Worm (Caenorhabditis elegans) whole organism, L4/young adult: ENCODE data around the gene sru-18.

Source experiments
- W03F9.2 ChIP-seq: fragments of 150-350 bp; optimal IDR thresholded peaks from 2 replicates; lab custom pipeline; 2014; ENCODE audit warnings: missing biosample characterization, missing genetic modification characterization
- dao-5 ChIP-seq: sonication (generic microtip); optimal IDR thresholded peaks from 2 replicates; lab custom pipeline; 2016; ENCODE audit warnings: missing genotype, missing genetic modification characterization, moderate library complexity, missing compliant biosample characterization
- him-1 ChIP-seq: sonication (generic microtip); optimal IDR thresholded peaks from 2 replicates; lab custom pipeline; 2016; ENCODE audit warnings: missing genotype, missing genetic modification reagents, missing genetic modification characterization, missing compliant biosample characterization

Gene sru-18

DNA sequence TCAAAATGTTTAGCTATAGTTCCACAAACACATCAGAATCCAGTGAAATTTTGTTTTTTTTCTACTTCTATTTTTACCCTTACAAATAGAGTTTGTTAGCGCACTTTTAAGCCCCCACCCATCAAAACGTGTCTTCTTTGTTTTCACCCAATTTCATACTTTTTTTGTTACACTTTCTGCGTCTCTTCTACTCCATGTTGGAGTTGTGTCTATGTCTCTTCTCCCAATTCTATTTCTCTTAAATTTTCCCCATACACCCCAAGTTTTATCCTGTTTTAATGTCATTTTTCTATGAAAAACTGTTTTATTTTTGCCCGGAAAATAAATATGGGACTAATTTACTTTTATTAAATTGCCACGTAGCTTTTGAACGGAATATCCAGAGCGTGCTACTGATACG lies 43.3 kb downstream of the sru-18 start:
- TF ChIP-seq dao-5 (tag; lab: Kevin White, UChicago) (no peak), W03F9.2 (tag; lab: Kevin White, UChicago) (no peak), him-1 (no peak)

DNA sequence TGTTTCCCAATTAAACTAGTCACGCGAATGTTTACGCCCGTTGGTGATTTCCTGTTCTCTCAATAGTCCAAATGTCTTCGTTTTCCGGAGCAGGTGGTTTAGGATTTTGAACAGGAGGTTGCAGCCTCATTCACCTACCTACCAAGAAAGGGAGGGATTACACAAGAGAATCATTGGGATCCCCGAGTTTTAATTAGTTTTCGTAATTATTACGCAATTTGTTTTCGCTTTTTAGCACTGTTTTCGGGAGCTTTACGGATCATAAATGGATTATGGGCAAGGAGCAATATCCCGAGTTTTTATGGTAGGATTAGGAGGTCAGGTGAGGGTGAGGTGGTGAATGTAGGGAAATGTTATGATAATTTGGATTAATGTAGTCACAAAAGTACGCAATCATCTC lies 43.8 kb downstream of the sru-18 start:
- TF ChIP-seq dao-5 (tag; lab: Kevin White, UChicago) (no peak), him-1 (no peak), W03F9.2 (tag; lab: Kevin White, UChicago) (no peak)

ce11 chrIV:12547824-12548223 lies 45.8 kb downstream of the sru-18 start, which contains the start of gene ipmk-1:
Gene ipmk-1, plus strand, starts transcription at chrIV:12548124.
- TF ChIP-seq W03F9.2 (tag; lab: Kevin White, UChicago) (no peak), him-1 (no peak), dao-5 (tag; lab: Kevin White, UChicago) (no peak)

DNA sequence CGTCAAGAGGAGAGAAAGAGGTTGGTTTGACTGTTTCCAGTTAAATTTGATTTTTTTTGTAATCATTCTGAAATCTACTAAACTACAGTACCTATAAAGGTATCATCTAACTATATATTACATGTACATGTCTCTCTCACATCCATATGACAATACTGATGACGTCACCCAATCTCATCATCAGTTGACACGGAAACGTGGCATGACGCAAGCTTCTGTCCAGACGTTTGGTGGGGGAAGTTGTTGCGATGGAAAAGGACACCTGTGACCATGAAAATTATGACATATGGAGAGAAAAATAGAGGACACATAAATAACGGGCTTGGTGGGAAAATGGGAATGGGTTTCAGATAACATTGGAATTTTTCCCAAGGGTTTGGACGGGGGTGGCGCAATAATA lies 47.0 kb downstream of the sru-18 start:
- TF ChIP-seq dao-5 (tag; lab: Kevin White, UChicago), result no peak

- no peak for TF ChIP-seq W03F9.2 (tag; lab: Kevin White, UChicago)
- no peak for TF ChIP-seq him-1
- no peak for TF ChIP-seq dao-5 (tag; lab: Kevin White, UChicago)
Measured at ce11 chrIV:12551944-12552343, 49.9 kb downstream of the sru-18 start.
